Worm (Caenorhabditis elegans) whole organism, young adult: ENCODE measurements around the gene clec-24.

Experiments used
- B0261.1 ChIP-seq: sonication (generic microtip); optimal IDR thresholded peaks from 2 replicates; lab custom pipeline; 2016; ENCODE audit warnings: mild to moderate bottlenecking, missing genetic modification characterization, moderate library complexity, missing compliant biosample characterization
- C06A6.2 ChIP-seq: fragments of 200-800 bp; sonication (Bioruptor generic); conservative IDR thresholded peaks from 2 replicates; pipeline ENCODE4 v1.3.6; 2022; ENCODE audit warnings: missing genetic modification characterization, missing compliant biosample characterization
- F10E7.11 ChIP-seq: sonication (generic microtip); optimal IDR thresholded peaks from 2 replicates; lab custom pipeline; 2017; ENCODE audit warnings: mild to moderate bottlenecking, missing genetic modification characterization, moderate library complexity, missing compliant biosample characterization
- F52B5.7 ChIP-seq: sonication (generic microtip); optimal IDR thresholded peaks from 2 replicates; lab custom pipeline; 2016; ENCODE audit warnings: mild to moderate bottlenecking, missing genetic modification characterization, missing compliant biosample characterization
- F57A8.1 ChIP-seq: fragments of 200-800 bp; sonication (Bioruptor generic); optimal IDR thresholded peaks from 2 replicates; lab custom pipeline; 2018; ENCODE audit warnings: mild to moderate bottlenecking, missing genetic modification characterization, moderate library complexity, missing compliant biosample characterization
- K12H6.12 ChIP-seq: fragments of 200-800 bp; sonication (Bioruptor generic); optimal IDR thresholded peaks from 2 replicates; lab custom pipeline; 2018; ENCODE audit warnings: mild to moderate bottlenecking, missing genetic modification characterization, missing compliant biosample characterization
- Y53G8AR.9 ChIP-seq: fragments of 200-800 bp; sonication (Bioruptor generic); conservative IDR thresholded peaks from 2 replicates; pipeline ENCODE4 v1.3.6; 2022; ENCODE audit warnings: missing genetic modification reagents, missing genetic modification characterization, missing compliant biosample characterization
- ZK185.1 ChIP-seq: sonication (generic microtip); optimal IDR thresholded peaks from 2 replicates; lab custom pipeline; 2016; ENCODE audit warnings: mild to moderate bottlenecking, missing genetic modification characterization, missing compliant biosample characterization; ENCODE audit not compliant: poor library complexity, severe bottlenecking
- athp-1 ChIP-seq: sonication (generic microtip); optimal IDR thresholded peaks from 2 replicates; lab custom pipeline; 2017; ENCODE audit warnings: mild to moderate bottlenecking, missing genetic modification characterization, missing compliant biosample characterization
- attf-3 ChIP-seq: fragments of 200-800 bp; sonication (Bioruptor generic); conservative IDR thresholded peaks from 2 replicates; pipeline ENCODE4 v1.3.6; 2022; ENCODE audit warnings: missing genetic modification reagents, missing genetic modification characterization, missing compliant biosample characterization
- attf-5 ChIP-seq: fragments of 200-800 bp; sonication (Bioruptor generic); optimal IDR thresholded peaks from 2 replicates; lab custom pipeline; 2018; ENCODE audit warnings: mild to moderate bottlenecking, missing genetic modification characterization, missing compliant biosample characterization
- bed-2 ChIP-seq: fragments of 200-800 bp; sonication (Bioruptor generic); IDR thresholded peaks from 2 replicates; pipeline ENCODE4 v1.3.6; 2022; ENCODE audit warnings: missing genetic modification reagents, missing genetic modification characterization, missing compliant biosample characterization
- cebp-1 ChIP-seq, 2 experiments: fragments of 200-800 bp in 1 of 2; sonication (Bioruptor generic) in 1 of 2; sonication (generic microtip) in 1 of 2; IDR thresholded peaks in 1 of 2; optimal IDR thresholded peaks in 1 of 2; 2 replicates each; pipeline versions ENCODE4 v1.3.6 to Lab custom; 2017 to 2022; ENCODE audit warnings: missing compliant biosample characterization in 2 of 2, missing genetic modification characterization in 2 of 2, mild to moderate bottlenecking in 1 of 2, missing genetic modification reagents in 1 of 2, moderate library complexity in 1 of 2
- cebp-2 ChIP-seq: fragments of 200-800 bp; sonication (Bioruptor generic); IDR thresholded peaks from 2 replicates; pipeline ENCODE4 v1.3.6; 2022; ENCODE audit warnings: missing genetic modification characterization, missing compliant biosample characterization
- ceh-40 ChIP-seq: fragments of 200-800 bp; sonication (Bioruptor generic); IDR thresholded peaks from 2 replicates; pipeline ENCODE4 v1.3.6; 2022; ENCODE audit warnings: missing genetic modification characterization, missing compliant biosample characterization
- ceh-58 ChIP-seq: fragments of 200-800 bp; sonication (Bioruptor generic); IDR thresholded peaks from 2 replicates; pipeline ENCODE4 v1.3.6; 2022; ENCODE audit warnings: missing genetic modification characterization, missing compliant biosample characterization
- ceh-91 ChIP-seq: fragments of 200-800 bp; sonication (Bioruptor generic); IDR thresholded peaks from 2 replicates; pipeline ENCODE4 v1.3.6; 2022; ENCODE audit warnings: missing genetic modification reagents, missing genetic modification characterization, missing compliant biosample characterization
- efl-1 ChIP-seq: fragments of 150-350 bp; optimal IDR thresholded peaks from 2 replicates; lab custom pipeline; 2014; ENCODE audit warnings: missing biosample characterization, missing genetic modification reagents, missing genetic modification characterization
- lag-1 ChIP-seq: fragments of 200-800 bp; sonication (Bioruptor generic); IDR thresholded peaks from 2 replicates; pipeline ENCODE4 v1.3.6; 2022; ENCODE audit warnings: missing genetic modification reagents, missing genetic modification characterization, missing compliant biosample characterization
- lin-40 ChIP-seq: sonication (generic microtip); optimal IDR thresholded peaks from 2 replicates; lab custom pipeline; 2016; ENCODE audit warnings: missing genetic modification characterization, mild to moderate bottlenecking, missing compliant biosample characterization, missing genotype, missing genetic modification reagents
- lir-1 ChIP-seq: fragments of 200-800 bp; sonication (Bioruptor generic); conservative IDR thresholded peaks from 2 replicates; pipeline ENCODE4 v1.3.6; 2022; ENCODE audit warnings: missing genetic modification reagents, missing genetic modification characterization, missing compliant biosample characterization
- lsy-27 ChIP-seq: sonication (generic microtip); optimal IDR thresholded peaks from 2 replicates; lab custom pipeline; 2017; ENCODE audit warnings: missing genetic modification characterization, mild to moderate bottlenecking, missing compliant biosample characterization, antibody characterized with exemption, missing genotype, borderline replicate concordance; ENCODE audit not compliant: insufficient read depth
- madf-10 ChIP-seq: sonication (generic microtip); optimal IDR thresholded peaks from 2 replicates; lab custom pipeline; 2016; ENCODE audit warnings: mild to moderate bottlenecking, missing genetic modification characterization, missing compliant biosample characterization
- madf-3 ChIP-seq: fragments of 200-800 bp; sonication (Bioruptor generic); IDR thresholded peaks from 2 replicates; pipeline ENCODE4 v1.3.6; 2022; ENCODE audit warnings: missing genetic modification reagents, missing genetic modification characterization, missing compliant biosample characterization
- madf-8 ChIP-seq: fragments of 200-800 bp; sonication (Bioruptor generic); conservative IDR thresholded peaks from 2 replicates; pipeline ENCODE4 v1.3.6; 2022; ENCODE audit warnings: missing genetic modification reagents, missing genetic modification characterization, missing compliant biosample characterization
- mcd-1 ChIP-seq: fragments of 200-800 bp; sonication (Bioruptor generic); IDR thresholded peaks from 2 replicates; pipeline ENCODE4 v1.3.6; 2022; ENCODE audit warnings: missing genetic modification reagents, missing genetic modification characterization, missing compliant biosample characterization
- nfyb-1 ChIP-seq: fragments of 200-800 bp; sonication (Bioruptor generic); IDR thresholded peaks from 2 replicates; pipeline ENCODE4 v1.3.6; 2022; ENCODE audit warnings: missing genetic modification reagents, missing genetic modification characterization, missing compliant biosample characterization
- nhr-120 ChIP-seq: fragments of 200-800 bp; sonication (Bioruptor generic); IDR thresholded peaks from 2 replicates; pipeline ENCODE4 v1.3.6; 2022; ENCODE audit warnings: missing genetic modification characterization, missing compliant biosample characterization
- nhr-80 ChIP-seq: sonication (generic microtip); optimal IDR thresholded peaks from 2 replicates; lab custom pipeline; 2016; ENCODE audit warnings: missing genetic modification characterization, missing compliant biosample characterization
- pbrm-1 ChIP-seq: fragments of 200-800 bp; sonication (Bioruptor generic); IDR thresholded peaks from 2 replicates; pipeline ENCODE4 v1.3.6; 2022; ENCODE audit warnings: missing genetic modification reagents, missing genetic modification characterization, missing compliant biosample characterization
- sea-2 ChIP-seq: fragments of 200-800 bp; sonication (Bioruptor generic); IDR thresholded peaks from 2 replicates; pipeline ENCODE4 v1.3.6; 2022; ENCODE audit warnings: missing genetic modification characterization, missing compliant biosample characterization
- snpc-3.4 ChIP-seq: sonication (generic microtip); optimal IDR thresholded peaks from 2 replicates; lab custom pipeline; 2017; ENCODE audit warnings: missing genetic modification characterization, mild to moderate bottlenecking, missing compliant biosample characterization, antibody characterized with exemption, moderate library complexity, missing genotype, missing genetic modification reagents
- sptf-2 ChIP-seq: fragments of 200-800 bp; sonication (Bioruptor generic); optimal IDR thresholded peaks from 2 replicates; lab custom pipeline; 2018; ENCODE audit warnings: mild to moderate bottlenecking, missing genetic modification characterization, missing compliant biosample characterization
- zim-3 ChIP-seq: sonication (generic microtip); optimal IDR thresholded peaks from 2 replicates; lab custom pipeline; 2017; ENCODE audit warnings: mild to moderate bottlenecking, missing genetic modification characterization, moderate library complexity, missing compliant biosample characterization
- ztf-22 ChIP-seq: fragments of 200-800 bp; sonication (Bioruptor generic); optimal IDR thresholded peaks from 2 replicates; lab custom pipeline; 2018; ENCODE audit warnings: mild to moderate bottlenecking, missing genetic modification characterization, moderate library complexity, missing compliant biosample characterization
- ztf-3 ChIP-seq: fragments of 200-800 bp; sonication (Bioruptor generic); optimal IDR thresholded peaks from 2 replicates; lab custom pipeline; 2018; ENCODE audit warnings: mild to moderate bottlenecking, missing genetic modification characterization, missing compliant biosample characterization

The clec-24 gene

ce11 chrV:16842941-16843340 is 18.9 kb upstream of the clec-24 start, which contains the start of gene clec-25:
TSS of gene clec-25 (plus strand) at chrV:16843241.
- no peak for TF ChIP-seq ZK185.1

- TF ChIP-seq mcd-1 (no peak), ztf-22 (GFP tag; lab: Kevin White, UChicago) (no peak), nhr-80 (tag; lab: Kevin White, UChicago) (peak; percentile 18), sea-2 (no peak), ceh-40 (GFP tag; lab: Robert Waterston, UW) (no peak), ztf-3 (GFP tag; lab: Kevin White, UChicago) (no peak)
Measured at ce11 chrV:16848498-16848897, 13.3 kb upstream of the clec-24 start, which contains the start of the genes clec-36 and clec-26. TSS of gene clec-36 (minus strand) at chrV:16848598. TSS of gene clec-26 (plus strand) at chrV:16848611.

DNA sequence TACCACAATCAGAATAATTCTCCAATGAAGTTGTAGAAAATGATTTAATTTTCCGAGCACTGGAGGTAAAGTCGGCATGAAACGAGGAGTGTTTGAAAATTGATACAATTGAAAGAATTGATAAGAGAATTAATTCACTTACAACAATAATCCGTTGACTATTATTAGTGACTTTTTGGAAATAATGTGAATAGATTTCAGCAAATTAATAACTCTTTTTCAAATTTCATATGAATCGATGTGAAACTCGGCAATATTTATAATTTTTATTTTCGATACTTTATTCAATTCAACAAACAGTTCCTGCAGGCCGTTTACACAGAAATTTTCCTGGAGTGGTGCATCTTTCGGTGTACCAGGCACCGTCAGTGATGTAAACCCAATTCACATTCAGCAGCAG is 9.8 kb upstream of the clec-24 start, which contains the start of gene clec-37:
TSS of gene clec-37 (minus strand) at position 101 of the 400 bp plus-strand sequence.
- TF ChIP-seq pbrm-1 (GFP tag; lab: Robert Waterston, UW) (no peak), C06A6.2 (GFP tag; lab: Robert Waterston, UW) (no peak), cebp-1 (GFP tag; IDR thresholded peaks at IDR 0.05; lab: Robert Waterston, UW) (no peak), cebp-1 (tag; optimal IDR thresholded peaks at IDR 0.05; lab: Kevin White, UChicago) (no peak), attf-5 (no peak), madf-8 (GFP tag; lab: Robert Waterston, UW) (no peak)

DNA sequence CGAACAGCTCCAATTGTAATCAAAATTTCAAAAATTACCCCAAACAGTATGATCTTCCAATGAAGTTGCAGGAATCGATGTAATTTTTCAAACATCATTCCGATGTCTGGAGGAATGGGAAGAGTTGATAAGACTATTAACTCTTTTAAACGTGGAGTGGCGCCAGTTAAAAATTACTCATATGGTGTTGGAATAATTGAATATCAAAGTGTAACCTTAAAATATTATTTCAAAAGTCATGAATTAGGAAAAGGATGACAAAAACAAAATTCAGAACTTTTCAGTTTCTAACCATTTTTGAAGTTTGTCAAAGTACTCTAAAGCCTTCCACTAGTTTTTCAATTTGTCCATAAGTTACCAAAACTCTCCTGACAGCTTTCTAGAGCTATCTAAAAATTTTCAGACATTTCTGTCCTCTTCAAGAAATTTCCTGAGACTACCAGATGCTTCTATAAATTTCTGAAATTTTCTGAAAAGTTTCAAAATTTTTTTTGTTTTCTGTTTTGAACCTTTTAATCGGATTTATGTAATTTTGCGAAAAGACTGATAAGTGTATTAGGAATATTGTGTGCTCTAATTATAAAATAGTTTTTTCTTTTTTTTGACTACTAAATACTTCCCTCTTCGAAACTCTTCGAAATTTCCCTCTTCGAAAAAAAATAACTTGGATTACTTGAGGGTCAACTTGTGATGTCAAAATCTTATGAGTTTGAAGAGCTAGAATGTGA is 7.7 kb upstream of the clec-24 start, which contains the start of the genes clec-35 and clec-27:
TSS of gene clec-35 (minus strand) at position 101 of the 728 bp plus-strand sequence.
TSS of gene clec-27 (plus strand) at position 678 of the 728 bp plus-strand sequence.
- TF ChIP-seq K12H6.12 (tag; lab: Kevin White, UChicago) (no peak), ZK185.1 (no peak), lag-1 (no peak), athp-1 (no peak), madf-10 (tag; lab: Kevin White, UChicago) (no peak), bed-2 (no peak), zim-3 (tag; lab: Kevin White, UChicago) (no peak), madf-3 (GFP tag; lab: Robert Waterston, UW) (no peak), B0261.1 (tag; lab: Kevin White, UChicago) (no peak), sptf-2 (GFP tag; lab: Kevin White, UChicago) (no peak), Y53G8AR.9 (GFP tag; lab: Robert Waterston, UW) (no peak), cebp-2 (GFP tag; lab: Robert Waterston, UW) (no peak), lin-40 (tag; lab: Kevin White, UChicago) (no peak), efl-1 (GFP tag; lab: Kevin White, UChicago) (no peak), F57A8.1 (GFP tag; lab: Kevin White, UChicago) (no peak), snpc-3.4 (tag; lab: Kevin White, UChicago) (no peak), ceh-91 (GFP tag; lab: Robert Waterston, UW) (no peak), F52B5.7 (tag; lab: Kevin White, UChicago) (no peak), nfyb-1 (GFP tag; lab: Robert Waterston, UW) (no peak), ztf-3 (GFP tag; lab: Kevin White, UChicago) (no peak)

DNA sequence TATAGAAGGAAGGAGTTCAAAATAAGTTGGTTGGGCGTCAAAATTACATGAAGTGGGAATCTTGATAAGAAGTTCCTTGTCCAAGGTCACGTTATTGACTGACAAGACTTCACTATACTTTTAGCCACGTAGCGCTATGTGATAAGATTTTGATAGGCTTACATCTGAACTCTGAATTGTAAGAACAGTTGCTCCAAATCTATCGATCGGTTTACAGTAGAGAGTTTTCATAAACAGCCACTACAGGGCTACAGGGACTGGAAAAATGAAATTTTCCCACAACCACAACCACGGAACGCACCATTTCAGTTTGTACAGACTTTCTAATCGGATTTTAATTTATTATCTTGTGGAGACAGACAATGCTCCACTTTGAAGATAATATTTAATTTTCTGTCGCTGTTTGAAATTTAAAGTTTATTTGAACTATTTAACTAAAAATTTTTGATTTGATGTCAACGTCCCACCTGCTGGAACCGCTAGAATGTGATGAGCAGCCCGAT is 3.8 kb upstream of the clec-24 start, which contains the start of the genes clec-31 and clec-22:
TSS of gene clec-31 (minus strand) at position 101 of the 503 bp plus-strand sequence.
TSS of gene clec-22 (plus strand) at position 453 of the 503 bp plus-strand sequence.
- TF ChIP-seq B0261.1 (tag; lab: Kevin White, UChicago) (no peak), attf-3 (GFP tag; lab: Robert Waterston, UW) (no peak), nhr-120 (GFP tag; lab: Robert Waterston, UW) (no peak), F10E7.11 (no peak), F57A8.1 (GFP tag; lab: Kevin White, UChicago) (no peak), ceh-58 (no peak), lir-1 (GFP tag; lab: Robert Waterston, UW) (no peak), lsy-27 (tag; lab: Kevin White, UChicago) (no peak)
